Fruit fly (Drosophila melanogaster) whole organism, embryonic: ENCODE data around the gene CG15196.

Experiments used
- Atf3 ChIP-seq: fragments of 200-800 bp; sonication (Bioruptor generic); optimal IDR thresholded peaks from 3 replicates; lab custom pipeline; 2016; ENCODE audit warnings: missing biosample characterization, missing genetic modification characterization
- C15 ChIP-seq: fragments of 200-800 bp; sonication (Bioruptor generic); IDR thresholded peaks from 3 replicates; pipeline ENCODE4 v1.3.6; 2022; ENCODE audit warnings: missing biosample characterization, missing genetic modification characterization
- CG12071 ChIP-seq: fragments of 200-800 bp; sonication (Bioruptor generic); optimal IDR thresholded peaks from 3 replicates; lab custom pipeline; 2018; ENCODE audit warnings: missing biosample characterization, mild to moderate bottlenecking, missing genetic modification characterization
- CG12769 ChIP-seq: fragments of 200-800 bp; sonication (Bioruptor generic); optimal IDR thresholded peaks from 2 replicates; lab custom pipeline; 2019; ENCODE audit warnings: missing biosample characterization, mild to moderate bottlenecking, missing genetic modification characterization, moderate library complexity
- CG13287 ChIP-seq: fragments of 200-800 bp; sonication (Bioruptor generic); IDR thresholded peaks from 2 replicates; pipeline ENCODE4 v1.3.6; 2022; ENCODE audit warnings: missing biosample characterization, missing genetic modification characterization; ENCODE audit not compliant: partially characterized antibody
- CG13775 ChIP-seq: fragments of 200-800 bp; sonication (Bioruptor generic); optimal IDR thresholded peaks from 3 replicates; lab custom pipeline; 2017; ENCODE audit warnings: missing biosample characterization, mild to moderate bottlenecking, missing genetic modification characterization
- CG1529 ChIP-seq: fragments of 200-800 bp; sonication (Bioruptor generic); optimal IDR thresholded peaks from 3 replicates; lab custom pipeline; 2018; ENCODE audit warnings: missing biosample characterization, missing genetic modification characterization
- CG1602 ChIP-seq: fragments of 200-800 bp; sonication (Bioruptor generic); optimal IDR thresholded peaks from 3 replicates; lab custom pipeline; 2016; ENCODE audit warnings: missing biosample characterization, missing genetic modification characterization
- CG16779 ChIP-seq: fragments of 200-800 bp; sonication (Bioruptor generic); IDR thresholded peaks from 2 replicates; pipeline ENCODE4 v1.3.6; 2022; ENCODE audit warnings: missing biosample characterization, missing genetic modification characterization
- CG17385 ChIP-seq: fragments of 200-800 bp; sonication (Bioruptor generic); optimal IDR thresholded peaks from 3 replicates; lab custom pipeline; 2018; ENCODE audit warnings: missing biosample characterization, mild to moderate bottlenecking, missing genetic modification characterization
- CG17829 ChIP-seq: fragments of 200-800 bp; optimal IDR thresholded peaks from 2 replicates; lab custom pipeline; 2019; ENCODE audit warnings: missing biosample characterization, mild to moderate bottlenecking, missing genetic modification characterization, moderate library complexity
- CG18619 ChIP-seq: fragments of 200-800 bp; sonication (Bioruptor generic); optimal IDR thresholded peaks from 3 replicates; lab custom pipeline; 2017; ENCODE audit warnings: missing biosample characterization, mild to moderate bottlenecking, missing genetic modification characterization
- CG2678 ChIP-seq: fragments of 200-800 bp; sonication (Bioruptor generic); optimal IDR thresholded peaks from 3 replicates; lab custom pipeline; 2019; ENCODE audit warnings: missing biosample characterization, mild to moderate bottlenecking, missing genetic modification characterization, moderate library complexity
- CG2712 ChIP-seq: fragments of 200-800 bp; optimal IDR thresholded peaks from 3 replicates; lab custom pipeline; 2019; ENCODE audit warnings: missing biosample characterization, mild to moderate bottlenecking, missing genetic modification characterization, moderate library complexity
- CG2875 ChIP-seq: fragments of 200-800 bp; sonication (Bioruptor generic); optimal IDR thresholded peaks from 2 replicates; lab custom pipeline; 2017; ENCODE audit warnings: missing biosample characterization, mild to moderate bottlenecking, missing genetic modification characterization, missing genetic modification reagents
- CG34422 ChIP-seq: fragments of 200-800 bp; sonication (Bioruptor generic); IDR thresholded peaks from 3 replicates; pipeline ENCODE4 v1.3.6; 2022; ENCODE audit warnings: missing biosample characterization, missing genetic modification characterization
- CG6175 ChIP-seq: fragments of 200-800 bp; sonication (Bioruptor generic); IDR thresholded peaks from 3 replicates; pipeline ENCODE4 v1.3.6; 2022; ENCODE audit warnings: missing biosample characterization, missing genetic modification characterization
- CG7271 ChIP-seq: fragments of 200-800 bp; sonication (Bioruptor generic); optimal IDR thresholded peaks from 2 replicates; lab custom pipeline; 2018; ENCODE audit warnings: missing biosample characterization, mild to moderate bottlenecking, missing genetic modification characterization, moderate library complexity
- Dad ChIP-seq: fragments of 200-800 bp; sonication (Bioruptor generic); optimal IDR thresholded peaks from 3 replicates; lab custom pipeline; 2016; ENCODE audit warnings: missing biosample characterization, missing genetic modification characterization
- Ets97D ChIP-seq: fragments of 200-800 bp; sonication (Bioruptor generic); optimal IDR thresholded peaks from 3 replicates; lab custom pipeline; 2016; ENCODE audit warnings: missing biosample characterization, missing genetic modification characterization
- Fer2 ChIP-seq: fragments of 200-800 bp; sonication (Bioruptor generic); optimal IDR thresholded peaks from 2 replicates; lab custom pipeline; 2018; ENCODE audit warnings: missing biosample characterization, mild to moderate bottlenecking, missing genetic modification characterization, moderate library complexity
- Gsc ChIP-seq: fragments of 200-800 bp; sonication (Bioruptor generic); IDR thresholded peaks from 2 replicates; pipeline ENCODE4 v1.3.6; 2022; ENCODE audit warnings: missing biosample characterization, missing genetic modification characterization
- HHEX ChIP-seq: fragments of 200-800 bp; sonication (Bioruptor generic); optimal IDR thresholded peaks from 3 replicates; lab custom pipeline; 2017; ENCODE audit warnings: missing biosample characterization, mild to moderate bottlenecking, missing genetic modification characterization, missing genetic modification reagents
- HLH54F ChIP-seq: fragments of 200-800 bp; sonication (Bioruptor generic); optimal IDR thresholded peaks from 3 replicates; lab custom pipeline; 2016; ENCODE audit warnings: missing biosample characterization, missing genetic modification characterization
- HmgD ChIP-seq: fragments of 200-800 bp; sonication (Bioruptor generic); optimal IDR thresholded peaks from 3 replicates; lab custom pipeline; 2016; ENCODE audit warnings: missing biosample characterization, missing genetic modification characterization
- Hr78 ChIP-seq, 2 experiments: fragments of 200-800 bp in 1 of 2; fragments of >200 bp in 1 of 2; sonication (Bioruptor generic) in 1 of 2; optimal IDR thresholded peaks; 2 replicates each; lab custom pipeline; 2017 to 2019; ENCODE audit warnings: missing biosample characterization in 2 of 2, missing genetic modification characterization in 2 of 2, mild to moderate bottlenecking in 1 of 2, moderate library complexity in 1 of 2
- MTF-1 ChIP-seq: fragments of 200-800 bp; sonication (Bioruptor generic); optimal IDR thresholded peaks from 2 replicates; lab custom pipeline; 2018; ENCODE audit warnings: missing biosample characterization, mild to moderate bottlenecking, missing genetic modification characterization, borderline replicate concordance
- NK7.1 ChIP-seq: fragments of 200-800 bp; sonication (Bioruptor generic); optimal IDR thresholded peaks from 3 replicates; lab custom pipeline; 2016; ENCODE audit warnings: missing biosample characterization, missing genetic modification characterization
- Ptx1 ChIP-seq: fragments of 200-800 bp; sonication (Bioruptor generic); IDR thresholded peaks from 2 replicates; pipeline ENCODE4 v1.3.6; 2022; ENCODE audit warnings: missing biosample characterization, missing genetic modification characterization
- Six4 ChIP-seq: fragments of 200-800 bp; sonication (Bioruptor generic); optimal IDR thresholded peaks from 2 replicates; lab custom pipeline; 2016; ENCODE audit warnings: missing biosample characterization, missing genetic modification characterization
- Sry-β ChIP-seq: fragments of 200-800 bp; sonication (Bioruptor generic); optimal IDR thresholded peaks from 2 replicates; lab custom pipeline; 2018; ENCODE audit warnings: missing biosample characterization, mild to moderate bottlenecking, missing genetic modification characterization, moderate library complexity
- Taf1 ChIP-seq: fragments of 200-800 bp; sonication (Bioruptor generic); IDR thresholded peaks from 2 replicates; pipeline ENCODE4 v1.3.6; 2022; ENCODE audit warnings: missing biosample characterization, missing genetic modification characterization
- aop ChIP-seq: fragments of 200-800 bp; sonication (Bioruptor generic); IDR thresholded peaks from 2 replicates; pipeline ENCODE4 v1.3.6; 2022; ENCODE audit warnings: missing biosample characterization, missing genetic modification characterization
- bab2 ChIP-seq: fragments of 200-800 bp; sonication (Bioruptor generic); optimal IDR thresholded peaks from 2 replicates; lab custom pipeline; 2016; ENCODE audit warnings: missing biosample characterization, missing genetic modification characterization
- disco-r ChIP-seq: fragments of 200-800 bp; sonication (Bioruptor generic); optimal IDR thresholded peaks from 2 replicates; lab custom pipeline; 2016; ENCODE audit warnings: missing biosample characterization, missing genetic modification characterization
- dpn ChIP-seq, 2 experiments: fragments of 200-800 bp; sonication (Bioruptor generic); optimal IDR thresholded peaks; 3 replicates each; lab custom pipeline; 2016; ENCODE audit warnings: missing biosample characterization in 2 of 2, missing genetic modification characterization in 2 of 2
- gem ChIP-seq: fragments of 200-800 bp; sonication (Bioruptor generic); optimal IDR thresholded peaks from 2 replicates; lab custom pipeline; 2019; ENCODE audit warnings: missing biosample characterization, mild to moderate bottlenecking, missing genetic modification characterization, moderate library complexity
- grau ChIP-seq: fragments of 200-800 bp; optimal IDR thresholded peaks from 3 replicates; lab custom pipeline; 2019; ENCODE audit warnings: missing biosample characterization, mild to moderate bottlenecking, missing genetic modification characterization, moderate library complexity
- hth ChIP-seq: fragments of >200 bp; optimal IDR thresholded peaks from 2 replicates; lab custom pipeline; 2017; ENCODE audit warnings: inconsistent platforms
- lbe ChIP-seq: fragments of 200-800 bp; sonication (Bioruptor generic); optimal IDR thresholded peaks from 2 replicates; lab custom pipeline; 2016; ENCODE audit warnings: missing biosample characterization, mild to moderate bottlenecking, missing genetic modification characterization
- org-1 ChIP-seq: fragments of 200-800 bp; sonication (Bioruptor generic); optimal IDR thresholded peaks from 2 replicates; lab custom pipeline; 2017; ENCODE audit warnings: missing biosample characterization, missing genetic modification characterization
- prd ChIP-seq, 3 experiments: fragments of >200 bp in 2 of 3; fragments of 200-800 bp in 1 of 3; sonication (Bioruptor generic) in 1 of 3; optimal IDR thresholded peaks in 2 of 3; IDR thresholded peaks in 1 of 3; 2 replicates in 2 of 3; 3 replicates in 1 of 3; pipeline versions ENCODE4 v1.3.6 to Lab custom; 2017 to 2022; ENCODE audit warnings: missing biosample characterization in 1 of 3, missing genetic modification characterization in 1 of 3
- pum ChIP-seq: fragments of 200-800 bp; sonication (Bioruptor generic); optimal IDR thresholded peaks from 2 replicates; lab custom pipeline; 2016; ENCODE audit warnings: missing biosample characterization, missing genetic modification characterization
- slp2 ChIP-seq: fragments of 200-800 bp; sonication (Bioruptor generic); optimal IDR thresholded peaks from 2 replicates; lab custom pipeline; 2016; ENCODE audit warnings: missing biosample characterization, missing genetic modification characterization
- so ChIP-seq: fragments of 200-800 bp; sonication (Bioruptor generic); IDR thresholded peaks from 3 replicates; pipeline ENCODE4 v1.3.6; 2022; ENCODE audit warnings: missing biosample characterization, missing genetic modification characterization
- stwl ChIP-seq: fragments of 200-800 bp; sonication (Bioruptor generic); optimal IDR thresholded peaks from 3 replicates; lab custom pipeline; 2018; ENCODE audit warnings: missing biosample characterization, mild to moderate bottlenecking, missing genetic modification characterization, moderate library complexity
- usp ChIP-seq: fragments of >200 bp; optimal IDR thresholded peaks from 2 replicates; lab custom pipeline; 2017; ENCODE audit warnings: missing biosample characterization, missing genetic modification characterization
- wor ChIP-seq: fragments of 200-800 bp; sonication (Bioruptor generic); IDR thresholded peaks from 2 replicates; pipeline ENCODE4 v1.3.6; 2022; ENCODE audit warnings: missing biosample characterization, missing genetic modification characterization
- zen ChIP-seq: fragments of 200-800 bp; sonication (Bioruptor generic); optimal IDR thresholded peaks from 3 replicates; lab custom pipeline; 2018; ENCODE audit warnings: missing biosample characterization, mild to moderate bottlenecking, missing genetic modification characterization, moderate library complexity

Gene CG15196

dm6 chrX:11446792-11447405 lies 37.2 kb downstream of the CG15196 start (continued):
- TF ChIP-seq NK7.1 (GFP tag; lab: Kevin White, UChicago) (peak; percentile 68), CG2712 (peak; percentile 34), pum (GFP tag; lab: Kevin White, UChicago) (no peak), MTF-1 (peak; percentile 30), CG1602 (GFP tag; lab: Kevin White, UChicago) (peak; percentile 31), gem (tag; lab: Kevin White, UChicago) (peak; percentile 79), CG1529 (GFP tag; lab: Kevin White, UChicago) (no peak), Gsc (GFP tag; lab: Robert Waterston, UW) (peak; percentile 42; the same call in 1 of the 2 replicates), HLH54F (GFP tag; lab: Kevin White, UChicago) (peak; percentile 84), C15 (GFP tag; lab: Robert Waterston, UW) (peak; percentile 76; the same call in 2 of the 3 replicates), HmgD (GFP tag; lab: Kevin White, UChicago) (peak; percentile 9), CG2678 (tag; lab: Kevin White, UChicago) (peak; percentile 87), HHEX (GFP tag; lab: Kevin White, UChicago) (peak; percentile 78), wor (GFP tag; lab: Robert Waterston, UW) (no peak), prd (optimal IDR thresholded peaks at IDR 0.05; lab: Kevin White, UChicago) (no peak), prd (GFP tag; IDR thresholded peaks at IDR 0.05; lab: Robert Waterston, UW) (peak; percentile 85), CG16779 (peak; percentile 90), stwl (tag; lab: Kevin White, UChicago) (no peak), Ets97D (GFP tag; lab: Kevin White, UChicago) (peak; percentile 38), CG7271 (tag; lab: Kevin White, UChicago) (no peak), CG34422 (GFP tag; lab: Robert Waterston, UW) (peak; percentile 87), CG12769 (peak; percentile 96), CG2875 (no peak), CG13287 (GFP tag; lab: Robert Waterston, UW) (peak; percentile 29), org-1 (GFP tag; lab: Kevin White, UChicago) (peak; percentile 71), aop (GFP tag; lab: Robert Waterston, UW) (0 out of 2 replicates have a peak, but pooled peaks have one; percentile 9), grau (tag; lab: Kevin White, UChicago) (peak; percentile 96), Sry-β (no peak), CG18619 (GFP tag; lab: Kevin White, UChicago) (peak; percentile 78), dpn (GFP tag; optimal IDR thresholded peaks at IDR 0.05; lab: Kevin White, UChicago) (peak; percentile 76 to 77), bab2 (GFP tag; lab: Kevin White, UChicago) (peak; percentile 86), Hr78 (GFP tag; optimal IDR thresholded peaks at IDR 0.05; lab: Kevin White, UChicago) (peak in 1 of 2 experiments; percentile 32), slp2 (GFP tag; lab: Kevin White, UChicago) (peak; percentile 42), Taf1 (GFP tag; lab: Robert Waterston, UW) (peak; percentile 91), CG13775 (GFP tag; lab: Kevin White, UChicago) (peak; percentile 59), so (GFP tag; lab: Robert Waterston, UW) (0 out of 3 replicates have a peak, but pooled peaks have one; percentile 49), lbe (GFP tag; lab: Kevin White, UChicago) (peak; percentile 47), Six4 (GFP tag; lab: Kevin White, UChicago) (peak; percentile 43), CG17385 (GFP tag; lab: Kevin White, UChicago) (peak; percentile 50), CG12071 (GFP tag; lab: Kevin White, UChicago) (peak; percentile 79), Dad (peak; percentile 66), Atf3 (GFP tag; lab: Kevin White, UChicago) (peak; percentile 15), CG17829 (peak; percentile 2), hth (lab: Kevin White, UChicago) (no peak), disco-r (GFP tag; lab: Kevin White, UChicago) (peak; percentile 62), zen (peak; percentile 41), usp (GFP tag; lab: Kevin White, UChicago) (no peak), CG6175 (peak; percentile 79), Ptx1 (GFP tag; lab: Robert Waterston, UW) (peak; percentile 85), Fer2 (tag; lab: Kevin White, UChicago) (peak; percentile 69)
